Fruit fly (Drosophila melanogaster) whole organism, embryonic: Measurements from ENCODE around the gene CG11598.
A peak's percentile ranks its signal among the peaks of the same experiment; 100 is the strongest.

Source experiments
- BEAF-32 ChIP-seq: fragments of 200-800 bp; sonication (Bioruptor generic); optimal IDR thresholded peaks from 3 replicates; lab custom pipeline; 2017; ENCODE audit warnings: missing biosample characterization, missing genetic modification characterization, mild to moderate bottlenecking, moderate library complexity, missing genetic modification reagents
- CG10543 ChIP-seq: fragments of 200-800 bp; sonication (Bioruptor generic); optimal IDR thresholded peaks from 3 replicates; lab custom pipeline; 2017; ENCODE audit warnings: missing biosample characterization, mild to moderate bottlenecking, missing genetic modification characterization, moderate library complexity
- CG11696 ChIP-seq: fragments of 200-800 bp; sonication (Bioruptor generic); IDR thresholded peaks from 2 replicates; pipeline ENCODE4 v1.3.6; 2022; ENCODE audit warnings: missing biosample characterization, missing genetic modification characterization
- CG12659 ChIP-seq: fragments of 200-800 bp; sonication (Bioruptor generic); optimal IDR thresholded peaks from 3 replicates; lab custom pipeline; 2017; ENCODE audit warnings: mild to moderate bottlenecking, missing biosample characterization, missing genetic modification reagents, missing genetic modification characterization
- CG12744 ChIP-seq: fragments of 200-800 bp; sonication (Bioruptor generic); optimal IDR thresholded peaks from 2 replicates; lab custom pipeline; 2016; ENCODE audit warnings: missing biosample characterization, missing genetic modification characterization
- CG13123 ChIP-seq: fragments of 200-800 bp; sonication (Bioruptor generic); optimal IDR thresholded peaks from 2 replicates; lab custom pipeline; 2016; ENCODE audit warnings: missing biosample characterization, missing genetic modification characterization
- CG2120 ChIP-seq: fragments of 200-800 bp; sonication (Bioruptor generic); optimal IDR thresholded peaks from 3 replicates; lab custom pipeline; 2016; ENCODE audit warnings: missing biosample characterization, missing genetic modification characterization
- CG33557 ChIP-seq: fragments of 200-800 bp; sonication (Bioruptor generic); optimal IDR thresholded peaks from 2 replicates; lab custom pipeline; 2019; ENCODE audit warnings: missing biosample characterization, mild to moderate bottlenecking, missing genetic modification characterization, moderate library complexity
- CG3407 ChIP-seq: fragments of 200-800 bp; sonication (Bioruptor generic); optimal IDR thresholded peaks from 2 replicates; lab custom pipeline; 2018; ENCODE audit warnings: missing biosample characterization, mild to moderate bottlenecking, missing genetic modification characterization
- CG34376 ChIP-seq: fragments of 200-800 bp; sonication (Bioruptor generic); optimal IDR thresholded peaks from 2 replicates; lab custom pipeline; 2018; ENCODE audit warnings: missing biosample characterization, mild to moderate bottlenecking, missing genetic modification characterization
- CG3847 ChIP-seq: fragments of 200-800 bp; sonication (Bioruptor generic); IDR thresholded peaks from 2 replicates; pipeline ENCODE4 v1.3.6; 2022; ENCODE audit warnings: missing biosample characterization, missing genetic modification characterization
- CG4617 ChIP-seq: fragments of 200-800 bp; sonication (Bioruptor generic); optimal IDR thresholded peaks from 3 replicates; lab custom pipeline; 2016; ENCODE audit warnings: missing biosample characterization, missing genetic modification characterization, borderline replicate concordance
- CG4707 ChIP-seq: fragments of 200-800 bp; sonication (Bioruptor generic); optimal IDR thresholded peaks from 2 replicates; lab custom pipeline; 2018; ENCODE audit warnings: missing biosample characterization, mild to moderate bottlenecking, missing genetic modification characterization, moderate library complexity
- CG6175 ChIP-seq: fragments of 200-800 bp; sonication (Bioruptor generic); IDR thresholded peaks from 3 replicates; pipeline ENCODE4 v1.3.6; 2022; ENCODE audit warnings: missing biosample characterization, missing genetic modification characterization
- CG6272 ChIP-seq: fragments of 200-800 bp; sonication (Bioruptor generic); IDR thresholded peaks from 2 replicates; pipeline ENCODE4 v1.3.6; 2022; ENCODE audit warnings: missing biosample characterization, missing genetic modification characterization
- CG6765 ChIP-seq: fragments of 200-800 bp; sonication (Bioruptor generic); optimal IDR thresholded peaks from 3 replicates; lab custom pipeline; 2017; ENCODE audit warnings: missing biosample characterization, mild to moderate bottlenecking, missing genetic modification characterization
- CG7357 ChIP-seq: fragments of 200-800 bp; sonication (Bioruptor generic); IDR thresholded peaks from 3 replicates; pipeline ENCODE4 v1.3.6; 2022; ENCODE audit warnings: missing biosample characterization, missing genetic modification characterization
- Camta ChIP-seq: fragments of 200-800 bp; sonication (Bioruptor generic); optimal IDR thresholded peaks from 2 replicates; lab custom pipeline; 2016; ENCODE audit warnings: missing biosample characterization, missing genetic modification characterization
- Fer2 ChIP-seq: fragments of 200-800 bp; sonication (Bioruptor generic); optimal IDR thresholded peaks from 2 replicates; lab custom pipeline; 2018; ENCODE audit warnings: missing biosample characterization, mild to moderate bottlenecking, missing genetic modification characterization, moderate library complexity
- Gsc ChIP-seq: fragments of 200-800 bp; sonication (Bioruptor generic); IDR thresholded peaks from 2 replicates; pipeline ENCODE4 v1.3.6; 2022; ENCODE audit warnings: missing biosample characterization, missing genetic modification characterization
- Hmr ChIP-seq: fragments of 200-800 bp; sonication (Bioruptor generic); optimal IDR thresholded peaks from 3 replicates; lab custom pipeline; 2017; ENCODE audit warnings: mild to moderate bottlenecking, missing biosample characterization, missing genetic modification reagents, missing genetic modification characterization
- Jarid2 ChIP-seq: fragments of 200-800 bp; sonication (Bioruptor generic); optimal IDR thresholded peaks from 3 replicates; lab custom pipeline; 2017; ENCODE audit warnings: mild to moderate bottlenecking, missing biosample characterization, missing genetic modification reagents, missing genetic modification characterization
- Lhr ChIP-seq: fragments of 200-800 bp; sonication (Bioruptor generic); optimal IDR thresholded peaks from 3 replicates; lab custom pipeline; 2017; ENCODE audit warnings: mild to moderate bottlenecking, missing biosample characterization, missing genetic modification reagents, missing genetic modification characterization
- Ravus ChIP-seq: fragments of 200-800 bp; sonication (Bioruptor generic); IDR thresholded peaks from 2 replicates; pipeline ENCODE4 v1.3.6; 2022; ENCODE audit warnings: missing biosample characterization, missing genetic modification characterization
- amos ChIP-seq: fragments of 200-800 bp; sonication (Bioruptor generic); IDR thresholded peaks from 2 replicates; pipeline ENCODE4 v1.3.6; 2022; ENCODE audit warnings: missing biosample characterization, missing genetic modification characterization; ENCODE audit not compliant: partially characterized antibody
- ato ChIP-seq: fragments of 200-800 bp; sonication (Bioruptor generic); IDR thresholded peaks from 2 replicates; pipeline ENCODE4 v1.3.6; 2022; ENCODE audit warnings: missing biosample characterization, missing genetic modification characterization; ENCODE audit not compliant: partially characterized antibody
- bigmax ChIP-seq: fragments of 200-800 bp; sonication (Bioruptor generic); optimal IDR thresholded peaks from 2 replicates; lab custom pipeline; 2018; ENCODE audit warnings: missing biosample characterization, mild to moderate bottlenecking, missing genetic modification characterization
- caup ChIP-seq: fragments of 200-800 bp; sonication (Bioruptor generic); optimal IDR thresholded peaks from 3 replicates; lab custom pipeline; 2017; ENCODE audit warnings: missing biosample characterization, mild to moderate bottlenecking, missing genetic modification characterization, moderate library complexity; ENCODE audit not compliant: severe bottlenecking
- chn ChIP-seq: fragments of 200-800 bp; sonication (Bioruptor generic); optimal IDR thresholded peaks from 2 replicates; lab custom pipeline; 2016; ENCODE audit warnings: missing biosample characterization, missing genetic modification characterization
- en ChIP-seq: fragments of 200-800 bp; sonication (Bioruptor generic); optimal IDR thresholded peaks from 2 replicates; lab custom pipeline; 2016; ENCODE audit warnings: missing biosample characterization, missing genetic modification characterization
- ewg ChIP-seq: fragments of 200-800 bp; sonication (Bioruptor generic); optimal IDR thresholded peaks from 3 replicates; lab custom pipeline; 2017; ENCODE audit warnings: mild to moderate bottlenecking, missing biosample characterization, missing genetic modification reagents, missing genetic modification characterization
- fd64A ChIP-seq: fragments of 200-800 bp; sonication (Bioruptor generic); optimal IDR thresholded peaks from 3 replicates; lab custom pipeline; 2018; ENCODE audit warnings: missing biosample characterization, mild to moderate bottlenecking, missing genetic modification characterization
- fru ChIP-seq: fragments of >200 bp; optimal IDR thresholded peaks from 2 replicates; lab custom pipeline; 2017
- gfzf ChIP-seq: fragments of 200-800 bp; sonication (Bioruptor generic); optimal IDR thresholded peaks from 2 replicates; lab custom pipeline; 2016; ENCODE audit warnings: missing biosample characterization, mild to moderate bottlenecking, missing genetic modification characterization, moderate library complexity
- her ChIP-seq: fragments of 200-800 bp; sonication (Bioruptor generic); optimal IDR thresholded peaks from 2 replicates; lab custom pipeline; 2016; ENCODE audit warnings: missing biosample characterization, missing genetic modification characterization
- kni ChIP-seq: fragments of 200-800 bp; sonication (Bioruptor generic); optimal IDR thresholded peaks from 3 replicates; lab custom pipeline; 2017; ENCODE audit warnings: mild to moderate bottlenecking, missing biosample characterization, missing genetic modification reagents, missing genetic modification characterization
- knrl ChIP-seq: fragments of 200-800 bp; sonication (Bioruptor generic); IDR thresholded peaks from 3 replicates; pipeline ENCODE4 v1.3.6; 2022; ENCODE audit warnings: missing biosample characterization, missing genetic modification characterization; ENCODE audit not compliant: partially characterized antibody
- lmd ChIP-seq: fragments of 200-800 bp; sonication (Bioruptor generic); IDR thresholded peaks from 2 replicates; pipeline ENCODE4 v1.3.6; 2022; ENCODE audit warnings: missing biosample characterization, missing genetic modification characterization
- nerfin-2 ChIP-seq: fragments of 200-800 bp; sonication (Bioruptor generic); IDR thresholded peaks from 2 replicates; pipeline ENCODE4 v1.3.6; 2022; ENCODE audit warnings: missing biosample characterization, missing genetic modification characterization; ENCODE audit not compliant: partially characterized antibody
- odd ChIP-seq: fragments of 200-800 bp; sonication (Bioruptor generic); optimal IDR thresholded peaks from 2 replicates; lab custom pipeline; 2017; ENCODE audit warnings: missing biosample characterization, mild to moderate bottlenecking, missing genetic modification characterization
- otp ChIP-seq: fragments of 200-800 bp; sonication (Bioruptor generic); IDR thresholded peaks from 3 replicates; pipeline ENCODE4, ENCODE4 v1.3.6; 2022; ENCODE audit warnings: missing biosample characterization, missing genetic modification characterization
- p53 ChIP-seq: fragments of 200-800 bp; sonication (Bioruptor generic); optimal IDR thresholded peaks from 2 replicates; lab custom pipeline; 2016; ENCODE audit warnings: missing biosample characterization, missing genetic modification characterization
- pnt ChIP-seq: fragments of 200-800 bp; sonication (Bioruptor generic); optimal IDR thresholded peaks from 3 replicates; lab custom pipeline; 2016; ENCODE audit warnings: missing biosample characterization, missing genetic modification characterization
- stwl ChIP-seq: fragments of 200-800 bp; sonication (Bioruptor generic); optimal IDR thresholded peaks from 3 replicates; lab custom pipeline; 2018; ENCODE audit warnings: missing biosample characterization, mild to moderate bottlenecking, missing genetic modification characterization, moderate library complexity
- trh ChIP-seq: fragments of 200-800 bp; sonication (Bioruptor generic); optimal IDR thresholded peaks from 2 replicates; lab custom pipeline; 2016; ENCODE audit warnings: missing biosample characterization, missing genetic modification characterization
- unc-4 ChIP-seq: fragments of 200-800 bp; sonication (Bioruptor generic); IDR thresholded peaks from 2 replicates; pipeline ENCODE4 v1.3.6; 2022; ENCODE audit warnings: missing biosample characterization, missing genetic modification characterization; ENCODE audit not compliant: partially characterized antibody
- wdn ChIP-seq: fragments of 200-800 bp; sonication (Bioruptor generic); IDR thresholded peaks from 2 replicates; pipeline ENCODE4 v1.3.6; 2022; ENCODE audit warnings: missing biosample characterization, missing genetic modification characterization
- z ChIP-seq: fragments of 200-800 bp; sonication (Bioruptor generic); IDR thresholded peaks from 3 replicates; pipeline ENCODE4 v1.3.6; 2022; ENCODE audit warnings: missing biosample characterization, missing genetic modification characterization

The CG11598 gene

DNA sequence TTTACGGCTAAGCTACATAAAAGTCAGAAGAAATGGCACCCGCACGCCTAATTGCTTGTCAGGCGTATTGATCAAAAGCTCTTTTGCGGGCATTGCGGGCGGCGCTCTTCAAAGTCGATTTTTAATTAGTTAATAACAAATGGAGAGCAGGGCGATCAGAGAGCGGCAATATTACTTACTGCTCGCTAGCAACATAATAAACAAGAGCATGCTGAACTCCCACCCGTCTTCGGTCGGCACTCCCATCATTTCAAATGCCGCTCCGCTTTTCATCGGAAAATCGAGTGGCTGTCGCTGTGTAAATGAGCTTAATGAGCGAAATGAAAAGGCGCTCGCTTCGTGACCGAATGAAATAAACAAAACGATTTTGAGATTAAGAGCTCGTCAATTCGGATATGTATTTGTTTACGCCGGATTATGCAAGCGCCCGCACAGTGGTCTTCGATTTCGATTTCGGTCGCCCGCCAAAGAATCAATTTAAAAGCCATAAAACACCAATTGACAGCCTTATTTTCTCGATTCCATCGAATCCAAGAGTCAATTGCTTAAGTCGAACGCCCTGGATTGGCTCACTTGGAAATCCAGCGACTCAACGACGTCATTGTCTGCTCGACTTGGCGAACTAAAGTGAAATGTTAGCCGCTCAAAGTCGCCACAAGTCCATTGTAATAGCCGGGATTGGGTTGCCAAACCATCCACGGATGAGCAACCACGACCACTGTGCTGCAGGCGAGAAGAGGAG, 19.0 kb downstream of the CG11598 start (continued):
- TF ChIP-seq lmd (GFP tag; lab: Robert Waterston, UW) = peak; percentile 92
- no peak for TF ChIP-seq stwl
- TF ChIP-seq kni (GFP tag; lab: Kevin White, UChicago) = peak; percentile 11
- TF ChIP-seq ato (GFP tag; lab: Robert Waterston, UW) = 0 out of 2 replicates have a peak, but pooled peaks have one; percentile 13
- TF ChIP-seq CG3847 (GFP tag; lab: Robert Waterston, UW) = peak; percentile 78
- TF ChIP-seq z = peak; percentile 84
- no peak for TF ChIP-seq fru (lab: Kevin White, UChicago)
- TF ChIP-seq CG2120 (GFP tag; lab: Kevin White, UChicago) = peak; percentile 79
- peak; percentile 65 for TF ChIP-seq CG12744 (GFP tag; lab: Kevin White, UChicago)
- TF ChIP-seq CG7357 (GFP tag; lab: Robert Waterston, UW) = peak; percentile 81
- TF ChIP-seq BEAF-32 (GFP tag; lab: Kevin White, UChicago) = no peak
- TF ChIP-seq caup (GFP tag; lab: Kevin White, UChicago) = peak; percentile 60
- peak; percentile 82 for TF ChIP-seq ewg
- TF ChIP-seq wdn (GFP tag; lab: Robert Waterston, UW) = peak; percentile 55
- no peak for TF ChIP-seq unc-4 (GFP tag; lab: Robert Waterston, UW)
- no peak for TF ChIP-seq CG33557 (GFP tag; lab: Kevin White, UChicago)
- peak; percentile 72 for TF ChIP-seq CG3407 (GFP tag; lab: Kevin White, UChicago)
- peak; percentile 78 for TF ChIP-seq Gsc (GFP tag; lab: Robert Waterston, UW)
- peak; percentile 78 for TF ChIP-seq pnt (GFP tag; lab: Kevin White, UChicago)
- peak; percentile 45 for TF ChIP-seq en (GFP tag; lab: Kevin White, UChicago)
- TF ChIP-seq her (GFP tag; lab: Kevin White, UChicago) = peak; percentile 86
- peak; percentile 71 for TF ChIP-seq CG6272 (GFP tag; lab: Robert Waterston, UW)
- peak; percentile 67 for TF ChIP-seq CG10543 (GFP tag; lab: Kevin White, UChicago)
- TF ChIP-seq Fer2 (tag; lab: Kevin White, UChicago) = peak; percentile 61
- TF ChIP-seq CG34376 (GFP tag; lab: Kevin White, UChicago) = peak; percentile 31
- peak; percentile 52 for TF ChIP-seq fd64A (GFP tag; lab: Kevin White, UChicago)
- peak; percentile 48 for TF ChIP-seq trh (GFP tag; lab: Kevin White, UChicago)
- TF ChIP-seq CG6175 = peak; percentile 8; the same call in 1 of the 3 replicates
- peak; percentile 69 for TF ChIP-seq CG4707 (GFP tag; lab: Kevin White, UChicago)
- TF ChIP-seq Camta (GFP tag; lab: Kevin White, UChicago) = peak; percentile 81
- TF ChIP-seq CG13123 = peak; percentile 30
- TF ChIP-seq Jarid2 (GFP tag; lab: Kevin White, UChicago) = peak; percentile 32
- TF ChIP-seq chn = peak; percentile 79
- TF ChIP-seq Hmr (GFP tag; lab: Kevin White, UChicago) = peak; percentile 69
- peak; percentile 4 for TF ChIP-seq CG6765 (GFP tag; lab: Kevin White, UChicago)
- TF ChIP-seq otp (GFP tag; lab: Robert Waterston, UW) = peak; percentile 36; the same call in 1 of the 3 replicates
- no peak for TF ChIP-seq amos
- 0 out of 2 replicates have a peak, but pooled peaks have one; percentile 18 for TF ChIP-seq nerfin-2 (GFP tag; lab: Robert Waterston, UW)
- TF ChIP-seq Ravus = peak; percentile 50
- no peak for TF ChIP-seq gfzf (GFP tag; lab: Kevin White, UChicago)
- peak; percentile 44 for TF ChIP-seq p53 (GFP tag; lab: Kevin White, UChicago)
- no peak for TF ChIP-seq knrl
- peak; percentile 90 for TF ChIP-seq CG12659 (GFP tag; lab: Kevin White, UChicago)
- 0 out of 2 replicates have a peak, but pooled peaks have one; percentile 46 for TF ChIP-seq CG11696 (GFP tag; lab: Robert Waterston, UW)
- peak; percentile 39 for TF ChIP-seq CG4617 (GFP tag; lab: Kevin White, UChicago)
- peak; percentile 83 for TF ChIP-seq odd (GFP tag; lab: Kevin White, UChicago)
- TF ChIP-seq bigmax = no peak
- peak; percentile 33 for TF ChIP-seq Lhr
